Fruit fly (Drosophila melanogaster) whole organism: ENCODE data around the gene CG46465.

ENCODE experiments used
- CG8478 ChIP-seq: fragments of >200 bp; optimal IDR thresholded peaks from 2 replicates; lab custom pipeline; 2018; ENCODE audit warnings: inconsistent platforms
- Dll ChIP-seq: fragments of >200 bp; optimal IDR thresholded peaks from 2 replicates; lab custom pipeline; 2017
- EcR ChIP-seq, 2 experiments: fragments of >200 bp; optimal IDR thresholded peaks; 2 replicates each; lab custom pipeline; 2017; ENCODE audit warnings: missing biosample characterization in 2 of 2, missing genetic modification characterization in 2 of 2, missing genetic modification reagents in 2 of 2
- pan ChIP-seq: fragments of >200 bp; optimal IDR thresholded peaks from 2 replicates; lab custom pipeline; 2017
- psq ChIP-seq: fragments of >200 bp; optimal IDR thresholded peaks from 2 replicates; lab custom pipeline; 2017
- usp ChIP-seq: fragments of >200 bp; optimal IDR thresholded peaks from 2 replicates; lab custom pipeline; 2017; ENCODE audit warnings: missing biosample characterization, missing genetic modification characterization, mixed read lengths

The CG46465 gene

dm6 chr2L:19011895-19012645 is 19.8 kb downstream of the CG46465 start:
- TF ChIP-seq EcR (GFP tag; optimal IDR thresholded peaks at IDR 0.05; lab: Kevin White, UChicago) = no peak
- TF ChIP-seq pan = peak; percentile 62
- TF ChIP-seq usp (GFP tag; lab: Kevin White, UChicago) = no peak
- TF ChIP-seq CG8478 (lab: Kevin White, UChicago) = no peak
- no peak for TF ChIP-seq psq (lab: Kevin White, UChicago)
- no peak for TF ChIP-seq Dll (lab: Kevin White, UChicago)

- no peak for TF ChIP-seq CG8478 (lab: Kevin White, UChicago)
- TF ChIP-seq usp (GFP tag; lab: Kevin White, UChicago) = no peak
- no peak for TF ChIP-seq pan
- TF ChIP-seq EcR (GFP tag; optimal IDR thresholded peaks at IDR 0.05; lab: Kevin White, UChicago) = no peak
- TF ChIP-seq psq (lab: Kevin White, UChicago) = no peak
- no peak for TF ChIP-seq Dll (lab: Kevin White, UChicago)
Observed at dm6 chr2L:19012776-19013328, 20.6 kb downstream of the CG46465 start.

- TF ChIP-seq EcR (GFP tag; optimal IDR thresholded peaks at IDR 0.05; lab: Kevin White, UChicago) = no peak
- no peak for TF ChIP-seq psq (lab: Kevin White, UChicago)
- TF ChIP-seq Dll (lab: Kevin White, UChicago) = no peak
- TF ChIP-seq usp (GFP tag; lab: Kevin White, UChicago) = no peak
Observed at dm6 chr2L:19014032-19014880, 22.0 kb downstream of the CG46465 start.

- TF ChIP-seq pan (no peak), Dll (lab: Kevin White, UChicago) (no peak), EcR (GFP tag; optimal IDR thresholded peaks at IDR 0.05; lab: Kevin White, UChicago) (no peak), usp (GFP tag; lab: Kevin White, UChicago) (no peak), psq (lab: Kevin White, UChicago) (no peak), CG8478 (lab: Kevin White, UChicago) (no peak)
Observed at dm6 chr2L:19014881-19015366, 22.6 kb downstream of the CG46465 start.

dm6 chr2L:19015628-19016027 is 23.3 kb downstream of the CG46465 start:
- no peak for TF ChIP-seq pan
- TF ChIP-seq psq (lab: Kevin White, UChicago) = no peak
- TF ChIP-seq Dll (lab: Kevin White, UChicago) = no peak
- TF ChIP-seq EcR (GFP tag; optimal IDR thresholded peaks at IDR 0.05; lab: Kevin White, UChicago) = no peak
- no peak for TF ChIP-seq usp (GFP tag; lab: Kevin White, UChicago)
- TF ChIP-seq CG8478 (lab: Kevin White, UChicago) = no peak

- TF ChIP-seq psq (lab: Kevin White, UChicago) (no peak), CG8478 (lab: Kevin White, UChicago) (no peak), EcR (GFP tag; optimal IDR thresholded peaks at IDR 0.05; lab: Kevin White, UChicago) (no peak), usp (GFP tag; lab: Kevin White, UChicago) (no peak), pan (no peak), Dll (lab: Kevin White, UChicago) (no peak)
Observed at dm6 chr2L:19017060-19017459, 24.8 kb downstream of the CG46465 start.

- TF ChIP-seq Dll (lab: Kevin White, UChicago) (no peak), EcR (GFP tag; optimal IDR thresholded peaks at IDR 0.05; lab: Kevin White, UChicago) (no peak), usp (GFP tag; lab: Kevin White, UChicago) (no peak), CG8478 (lab: Kevin White, UChicago) (no peak), psq (lab: Kevin White, UChicago) (no peak), pan (no peak)
Observed at dm6 chr2L:19018266-19018665, 26.0 kb downstream of the CG46465 start.

dm6 chr2L:19019160-19019592 is 26.9 kb downstream of the CG46465 start:
- TF ChIP-seq pan (no peak), EcR (GFP tag; optimal IDR thresholded peaks at IDR 0.05; lab: Kevin White, UChicago) (no peak), psq (lab: Kevin White, UChicago) (no peak), usp (GFP tag; lab: Kevin White, UChicago) (no peak), CG8478 (lab: Kevin White, UChicago) (no peak), Dll (lab: Kevin White, UChicago) (no peak)

dm6 chr2L:19019640-19020039 is 27.3 kb downstream of the CG46465 start:
- TF ChIP-seq pan (no peak), psq (lab: Kevin White, UChicago) (no peak), usp (GFP tag; lab: Kevin White, UChicago) (no peak), Dll (lab: Kevin White, UChicago) (no peak), EcR (GFP tag; optimal IDR thresholded peaks at IDR 0.05; lab: Kevin White, UChicago) (no peak)

dm6 chr2L:19021278-19022220 is 29.3 kb downstream of the CG46465 start:
- TF ChIP-seq Dll (lab: Kevin White, UChicago) (no peak), psq (lab: Kevin White, UChicago) (no peak), pan (no peak), usp (GFP tag; lab: Kevin White, UChicago) (no peak), CG8478 (lab: Kevin White, UChicago) (no peak)
